Worm (Caenorhabditis elegans): Measurements from ENCODE around the gene C17C3.11.
A peak's percentile ranks its signal among the peaks of the same experiment; 100 is the strongest.

The C17C3.11 gene

DNA sequence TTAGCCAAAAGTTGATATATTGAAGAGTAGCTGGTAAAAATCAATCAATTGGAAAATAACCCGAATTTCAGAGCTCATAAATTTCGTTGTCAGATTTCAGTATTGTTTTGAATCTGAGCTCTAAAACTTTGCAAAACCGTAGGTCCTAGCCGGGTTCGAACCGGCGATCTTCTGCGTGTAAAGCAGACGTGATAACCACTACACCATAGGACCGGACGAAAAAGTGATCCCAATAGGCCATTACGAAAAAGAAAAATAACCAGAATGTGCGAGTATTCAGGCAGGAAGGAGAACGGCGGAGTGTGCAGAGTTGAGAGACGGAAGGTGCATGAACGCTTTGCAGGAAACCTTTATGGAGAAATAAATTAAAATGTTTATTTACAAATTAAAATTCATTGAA lies 39.4 kb downstream of the C17C3.11 start (continued):
- no peak for TF ChIP-seq aptf-3 (GFP tag; IDR thresholded peaks at IDR 0.05)
- no peak for TF ChIP-seq nhr-27 (tag; optimal IDR thresholded peaks at IDR 0.05)
- TF ChIP-seq rcor-1 (GFP tag; IDR thresholded peaks at IDR 0.05): no peak
- peak; percentile 56 for TF ChIP-seq chd-7 (tag; optimal IDR thresholded peaks at IDR 0.05)
- peak; percentile 90 for TF ChIP-seq B0261.1 (tag; optimal IDR thresholded peaks at IDR 0.05)
- no peak for TF ChIP-seq hmg-20 (GFP tag; IDR thresholded peaks at IDR 0.05)

DNA sequence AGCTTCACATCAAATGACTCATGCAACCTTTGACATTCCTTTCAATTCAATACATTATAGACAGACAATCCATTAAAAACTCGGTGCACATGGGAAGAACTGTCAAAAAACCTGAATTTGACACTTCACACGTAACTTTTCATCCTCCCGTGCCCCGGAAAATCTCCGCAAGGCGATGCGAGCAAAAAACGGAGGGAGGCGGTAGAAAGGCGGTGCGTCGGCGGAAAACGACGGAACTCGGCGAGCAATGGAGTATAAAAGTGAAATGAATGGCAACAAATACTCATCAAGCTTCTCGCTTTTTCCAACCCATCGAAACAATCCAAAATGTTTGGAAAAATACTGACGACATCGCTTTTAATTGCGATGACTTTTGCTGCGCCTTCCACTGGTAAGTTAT lies 40.4 kb downstream of the C17C3.11 start, which contains the start of gene T25E4.1:
TSS of gene T25E4.1 (plus strand) at position 301 of the 400 bp plus-strand sequence.
- TF ChIP-seq zfh-2 (GFP tag; conservative IDR thresholded peaks at IDR 0.05) (no peak), F57A8.1 (GFP tag; optimal IDR thresholded peaks at IDR 0.05) (no peak), ztf-25 (GFP tag; IDR thresholded peaks at IDR 0.05) (no peak), sea-2 (GFP tag; IDR thresholded peaks at IDR 0.05) (no peak), tbp1 (GFP tag; optimal IDR thresholded peaks at IDR 0.05) (no peak), gei-17 (GFP tag; optimal IDR thresholded peaks at IDR 0.05) (no peak), unc-62 (GFP tag; optimal IDR thresholded peaks at IDR 0.05) (no peak), lag-1 (GFP tag; IDR thresholded peaks at IDR 0.05) (no peak), let-607 (tag; optimal IDR thresholded peaks at IDR 0.05) (no peak), pbrm-1 (GFP tag; IDR thresholded peaks at IDR 0.05) (no peak), T26A5.8 (tag; optimal IDR thresholded peaks at IDR 0.05) (no peak), bed-2 (GFP tag; IDR thresholded peaks at IDR 0.05) (no peak), snpc-1.1 (tag; optimal IDR thresholded peaks at IDR 0.05; ENCODE audit: insufficient read depth) (no peak)

DNA sequence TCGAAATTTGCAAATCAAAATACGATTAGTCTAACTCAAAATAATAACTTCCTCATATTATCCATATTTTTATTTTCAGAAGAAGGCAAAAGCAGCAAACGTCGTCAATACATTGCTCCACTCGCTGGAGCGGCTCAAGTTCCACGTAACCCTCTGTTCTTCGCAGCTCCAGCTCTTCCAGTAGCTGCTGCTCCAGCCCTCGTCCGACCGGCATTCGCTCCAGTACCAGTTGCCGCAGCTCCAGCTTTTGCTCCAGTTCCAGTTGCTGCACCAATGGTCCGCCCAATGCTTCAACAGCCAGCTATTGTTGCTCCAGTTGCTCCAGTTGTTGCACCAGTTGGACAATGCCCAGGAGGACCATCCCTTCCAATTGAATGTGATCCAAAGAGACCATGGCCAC lies 41.1 kb downstream of the C17C3.11 start:
- TF ChIP-seq attf-3 (GFP tag; conservative IDR thresholded peaks at IDR 0.05) (no peak), F49E8.2 (tag; optimal IDR thresholded peaks at IDR 0.05; ENCODE audit: insufficient read depth) (no peak), nhr-90 (tag; optimal IDR thresholded peaks at IDR 0.05) (no peak), ZK185.1 (tag; optimal IDR thresholded peaks at IDR 0.05; ENCODE audit: poor library complexity, severe bottlenecking) (no peak), zfh-2 (GFP tag; conservative IDR thresholded peaks at IDR 0.05) (peak; percentile 74; the same call in 1 of the 2 replicates), atf-7 (tag; optimal IDR thresholded peaks at IDR 0.05) (no peak), egrh-3 (GFP tag; IDR thresholded peaks at IDR 0.05) (peak; percentile 76), die-1 (tag; optimal IDR thresholded peaks at IDR 0.05) (no peak), lir-1 (GFP tag; conservative IDR thresholded peaks at IDR 0.05) (no peak), rec-8 (tag; optimal IDR thresholded peaks at IDR 0.05) (no peak), ceh-91 (GFP tag; IDR thresholded peaks at IDR 0.05) (no peak), lin-40 (tag; optimal IDR thresholded peaks at IDR 0.05) (no peak), nfya-2 (GFP tag; IDR thresholded peaks at IDR 0.05) (no peak), nhr-120 (GFP tag; IDR thresholded peaks at IDR 0.05) (no peak)

DNA sequence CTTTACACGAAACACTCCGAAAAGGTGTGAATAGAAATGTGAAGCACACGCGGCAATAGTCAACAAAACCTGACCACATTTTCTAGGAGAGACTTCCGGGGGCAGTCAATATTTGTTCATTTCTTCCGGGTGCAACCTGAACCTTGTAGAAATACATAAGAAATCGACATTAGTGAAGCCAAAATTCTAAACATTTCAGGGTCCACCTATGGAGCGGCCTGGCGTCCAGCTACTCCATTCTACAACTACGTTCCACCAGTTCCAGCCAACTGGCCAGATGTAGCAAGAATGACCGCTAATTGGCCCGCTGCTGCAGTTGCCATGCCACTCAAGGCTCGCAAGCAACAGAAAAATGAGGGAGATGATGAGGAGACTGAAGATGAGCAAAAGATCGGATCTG lies 41.6 kb downstream of the C17C3.11 start:
- no peak for TF ChIP-seq B0035.1 (tag; optimal IDR thresholded peaks at IDR 0.05)
- TF ChIP-seq fkh-3 (tag; optimal IDR thresholded peaks at IDR 0.05): no peak
- no peak for TF ChIP-seq cebp-2 (GFP tag; IDR thresholded peaks at IDR 0.05)
- no peak for TF ChIP-seq xnd-1 (tag; optimal IDR thresholded peaks at IDR 0.05)
- TF ChIP-seq F52B5.7 (tag; optimal IDR thresholded peaks at IDR 0.05): no peak
- TF ChIP-seq bed-1 (GFP tag; IDR thresholded peaks at IDR 0.05): 0 out of 2 replicates have a peak, but pooled peaks have one; percentile 56

Measured in whole organism, young adult.